Worm (Caenorhabditis elegans) whole organism, young adult: ENCODE data around the gene arle-14.

Experiments
- B0336.3 ChIP-seq: fragments of 200-800 bp; sonication (Bioruptor generic); IDR thresholded peaks from 2 replicates; pipeline ENCODE4 v1.3.6; 2022; ENCODE audit warnings: missing genetic modification characterization, missing compliant biosample characterization
- C17E4.6 ChIP-seq: fragments of 200-800 bp; sonication (Bioruptor generic); IDR thresholded peaks from 2 replicates; pipeline ENCODE4 v1.3.6; 2022; ENCODE audit warnings: missing genetic modification reagents, missing genetic modification characterization, missing compliant biosample characterization
- D2030.7 ChIP-seq: fragments of 200-800 bp; sonication (Bioruptor generic); IDR thresholded peaks from 2 replicates; pipeline ENCODE4 v1.3.6; 2022; ENCODE audit warnings: missing genetic modification reagents, missing genetic modification characterization, missing compliant biosample characterization
- F22D6.2 ChIP-seq: sonication (generic microtip); optimal IDR thresholded peaks from 2 replicates; lab custom pipeline; 2016; ENCODE audit warnings: mild to moderate bottlenecking, missing genetic modification characterization, missing compliant biosample characterization
- F33H1.4 ChIP-seq: fragments of 200-800 bp; sonication (Bioruptor generic); IDR thresholded peaks from 2 replicates; pipeline ENCODE4 v1.3.6; 2022; ENCODE audit warnings: missing genetic modification reagents, missing genetic modification characterization, missing compliant biosample characterization
- F49E8.2 ChIP-seq: sonication (generic microtip); optimal IDR thresholded peaks from 3 replicates; lab custom pipeline; 2017; ENCODE audit warnings: missing genetic modification characterization, mild to moderate bottlenecking, missing compliant biosample characterization, antibody characterized with exemption, moderate library complexity; ENCODE audit not compliant: insufficient read depth
- F52B5.7 ChIP-seq: sonication (generic microtip); optimal IDR thresholded peaks from 2 replicates; lab custom pipeline; 2016; ENCODE audit warnings: mild to moderate bottlenecking, missing genetic modification characterization, missing compliant biosample characterization
- F57C9.4 ChIP-seq: sonication (generic microtip); optimal IDR thresholded peaks from 2 replicates; lab custom pipeline; 2017; ENCODE audit warnings: mild to moderate bottlenecking, missing genetic modification characterization, missing compliant biosample characterization
- K11D2.4 ChIP-seq: fragments of 200-800 bp; sonication (Bioruptor generic); IDR thresholded peaks from 2 replicates; pipeline ENCODE4 v1.3.6; 2022; ENCODE audit warnings: missing genetic modification reagents, missing genetic modification characterization, missing compliant biosample characterization
- K12H6.12 ChIP-seq: fragments of 200-800 bp; sonication (Bioruptor generic); optimal IDR thresholded peaks from 2 replicates; lab custom pipeline; 2018; ENCODE audit warnings: mild to moderate bottlenecking, missing genetic modification characterization, missing compliant biosample characterization
- T07F8.4 ChIP-seq: sonication (generic microtip); optimal IDR thresholded peaks from 2 replicates; lab custom pipeline; 2016; ENCODE audit warnings: mild to moderate bottlenecking, missing genetic modification characterization, moderate library complexity, missing compliant biosample characterization
- T26A5.8 ChIP-seq: sonication (generic microtip); optimal IDR thresholded peaks from 2 replicates; lab custom pipeline; 2016; ENCODE audit warnings: missing genetic modification characterization, missing compliant biosample characterization
- Y53G8AR.9 ChIP-seq: fragments of 200-800 bp; sonication (Bioruptor generic); conservative IDR thresholded peaks from 2 replicates; pipeline ENCODE4 v1.3.6; 2022; ENCODE audit warnings: missing genetic modification reagents, missing genetic modification characterization, missing compliant biosample characterization
- Y56A3A.18 ChIP-seq: fragments of 200-800 bp; sonication (Bioruptor generic); IDR thresholded peaks from 2 replicates; pipeline ENCODE4 v1.3.6; 2022; ENCODE audit warnings: missing genetic modification reagents, missing genetic modification characterization, missing compliant biosample characterization
- ama-1 ChIP-seq, 3 experiments: fragments of 150-350 bp in 1 of 3; sonication (generic microtip) in 2 of 3; optimal IDR thresholded peaks; 2 replicates each; lab custom pipeline; 2014 to 2018; ENCODE audit warnings: missing biosample characterization in 2 of 3, missing genetic modification characterization in 2 of 3, missing genetic modification reagents in 2 of 3
- aptf-2 ChIP-seq: fragments of 200-800 bp; sonication (Bioruptor generic); conservative IDR thresholded peaks from 2 replicates; pipeline ENCODE4 v1.3.6; 2022; ENCODE audit warnings: missing genetic modification reagents, missing genetic modification characterization, missing compliant biosample characterization
- atf-7 ChIP-seq: sonication (generic microtip); optimal IDR thresholded peaks from 2 replicates; lab custom pipeline; 2017; ENCODE audit warnings: mild to moderate bottlenecking, missing genetic modification characterization, missing compliant biosample characterization
- attf-6 ChIP-seq: fragments of 200-800 bp; sonication (Bioruptor generic); IDR thresholded peaks from 2 replicates; pipeline ENCODE4 v1.3.6; 2022; ENCODE audit warnings: missing genetic modification reagents, missing genetic modification characterization, missing compliant biosample characterization
- ceh-58 ChIP-seq: fragments of 200-800 bp; sonication (Bioruptor generic); IDR thresholded peaks from 2 replicates; pipeline ENCODE4 v1.3.6; 2022; ENCODE audit warnings: missing genetic modification characterization, missing compliant biosample characterization
- ceh-79 ChIP-seq: sonication (generic microtip); optimal IDR thresholded peaks from 2 replicates; lab custom pipeline; 2017; ENCODE audit warnings: mild to moderate bottlenecking, missing genetic modification characterization, missing compliant biosample characterization
- chd-7 ChIP-seq: sonication (generic microtip); optimal IDR thresholded peaks from 2 replicates; lab custom pipeline; 2016; ENCODE audit warnings: mild to moderate bottlenecking, missing genetic modification characterization, moderate library complexity, missing compliant biosample characterization
- dpl-1 ChIP-seq: fragments of 150-350 bp; optimal IDR thresholded peaks from 2 replicates; lab custom pipeline; 2014; ENCODE audit warnings: missing biosample characterization, missing genetic modification reagents, missing genetic modification characterization
- egl-44 ChIP-seq: fragments of 200-800 bp; sonication (Bioruptor generic); IDR thresholded peaks from 2 replicates; pipeline ENCODE4 v1.3.6; 2022; ENCODE audit warnings: missing genetic modification reagents, missing genetic modification characterization, missing compliant biosample characterization
- him-1 ChIP-seq: sonication (generic microtip); optimal IDR thresholded peaks from 2 replicates; lab custom pipeline; 2016; ENCODE audit warnings: missing genotype, missing genetic modification reagents, missing genetic modification characterization, missing compliant biosample characterization
- hlh-12 ChIP-seq: sonication (generic microtip); optimal IDR thresholded peaks from 2 replicates; lab custom pipeline; 2016; ENCODE audit warnings: missing genetic modification characterization, missing compliant biosample characterization
- hrde-1 ChIP-seq: sonication (generic microtip); optimal IDR thresholded peaks from 2 replicates; lab custom pipeline; 2016; ENCODE audit warnings: missing genetic modification characterization, mild to moderate bottlenecking, missing compliant biosample characterization, moderate library complexity, missing genotype, missing genetic modification reagents, borderline replicate concordance
- hsf-1 ChIP-seq: fragments of 200-800 bp; sonication (Bioruptor generic); IDR thresholded peaks from 2 replicates; pipeline ENCODE4 v1.3.6; 2022; ENCODE audit warnings: missing genetic modification reagents, missing genetic modification characterization, missing compliant biosample characterization
- let-526 ChIP-seq: fragments of 200-800 bp; sonication (Bioruptor generic); IDR thresholded peaks from 2 replicates; pipeline ENCODE4 v1.3.6; 2022; ENCODE audit warnings: missing genetic modification reagents, missing genetic modification characterization, missing compliant biosample characterization
- lin-40 ChIP-seq: sonication (generic microtip); optimal IDR thresholded peaks from 2 replicates; lab custom pipeline; 2016; ENCODE audit warnings: missing genetic modification characterization, mild to moderate bottlenecking, missing compliant biosample characterization, missing genotype, missing genetic modification reagents
- lin-54 ChIP-seq: fragments of 200-800 bp; sonication (Bioruptor generic); optimal IDR thresholded peaks from 2 replicates; lab custom pipeline; 2018; ENCODE audit warnings: mild to moderate bottlenecking, missing genetic modification characterization, missing compliant biosample characterization
- mcd-1 ChIP-seq: fragments of 200-800 bp; sonication (Bioruptor generic); IDR thresholded peaks from 2 replicates; pipeline ENCODE4 v1.3.6; 2022; ENCODE audit warnings: missing genetic modification reagents, missing genetic modification characterization, missing compliant biosample characterization
- pbrm-1 ChIP-seq: fragments of 200-800 bp; sonication (Bioruptor generic); IDR thresholded peaks from 2 replicates; pipeline ENCODE4 v1.3.6; 2022; ENCODE audit warnings: missing genetic modification reagents, missing genetic modification characterization, missing compliant biosample characterization
- rcor-1 ChIP-seq: fragments of 200-800 bp; sonication (Bioruptor generic); IDR thresholded peaks from 2 replicates; pipeline ENCODE4 v1.3.6; 2022; ENCODE audit warnings: missing genetic modification reagents, missing genetic modification characterization, missing compliant biosample characterization
- rec-8 ChIP-seq, 2 experiments: sonication (generic microtip); optimal IDR thresholded peaks; 2 replicates each; lab custom pipeline; 2016; ENCODE audit warnings: mild to moderate bottlenecking in 2 of 2, missing genetic modification characterization in 2 of 2, missing genetic modification reagents in 2 of 2, missing genotype in 2 of 2, missing biosample characterization in 1 of 2, missing compliant biosample characterization in 1 of 2, moderate library complexity in 1 of 2
- repo-1 ChIP-seq: sonication (generic microtip); optimal IDR thresholded peaks from 2 replicates; lab custom pipeline; 2017; ENCODE audit warnings: mild to moderate bottlenecking, missing genetic modification characterization, missing compliant biosample characterization
- snpc-1.3 ChIP-seq: sonication (generic microtip); optimal IDR thresholded peaks from 2 replicates; lab custom pipeline; 2017; ENCODE audit warnings: missing genetic modification characterization, mild to moderate bottlenecking, missing compliant biosample characterization, antibody characterized with exemption, moderate library complexity, missing genotype, missing genetic modification reagents; ENCODE audit not compliant: insufficient read depth
- snpc-3.4 ChIP-seq: sonication (generic microtip); optimal IDR thresholded peaks from 2 replicates; lab custom pipeline; 2017; ENCODE audit warnings: missing genetic modification characterization, mild to moderate bottlenecking, missing compliant biosample characterization, antibody characterized with exemption, moderate library complexity, missing genotype, missing genetic modification reagents
- somi-1 ChIP-seq: fragments of 200-800 bp; sonication (Bioruptor generic); optimal IDR thresholded peaks from 2 replicates; lab custom pipeline; 2018; ENCODE audit warnings: mild to moderate bottlenecking, missing genetic modification characterization, missing compliant biosample characterization
- tlf-1 ChIP-seq: fragments of 200-800 bp; sonication (Bioruptor generic); optimal IDR thresholded peaks from 2 replicates; lab custom pipeline; 2018; ENCODE audit warnings: mild to moderate bottlenecking, missing genetic modification characterization, missing compliant biosample characterization
- unc-130 ChIP-seq: sonication (generic microtip); optimal IDR thresholded peaks from 2 replicates; lab custom pipeline; 2016; ENCODE audit warnings: missing genetic modification reagents, missing genetic modification characterization, missing compliant biosample characterization
- xnd-1 ChIP-seq: sonication (generic microtip); optimal IDR thresholded peaks from 2 replicates; lab custom pipeline; 2016; ENCODE audit warnings: missing genotype, missing genetic modification reagents, missing genetic modification characterization, missing compliant biosample characterization
- zfh-2 ChIP-seq: fragments of 200-800 bp; sonication (Bioruptor generic); conservative IDR thresholded peaks from 2 replicates; pipeline ENCODE4 v1.3.6; 2022; ENCODE audit warnings: missing genetic modification reagents, missing genetic modification characterization, missing compliant biosample characterization
- zim-3 ChIP-seq: sonication (generic microtip); optimal IDR thresholded peaks from 2 replicates; lab custom pipeline; 2017; ENCODE audit warnings: mild to moderate bottlenecking, missing genetic modification characterization, moderate library complexity, missing compliant biosample characterization
- ztf-25 ChIP-seq: fragments of 200-800 bp; sonication (Bioruptor generic); IDR thresholded peaks from 2 replicates; pipeline ENCODE4 v1.3.6; 2022; ENCODE audit warnings: missing genetic modification reagents, missing genetic modification characterization, missing compliant biosample characterization
- ztf-6 ChIP-seq: fragments of 200-800 bp; sonication (Bioruptor generic); IDR thresholded peaks from 2 replicates; pipeline ENCODE4 v1.3.6; 2022; ENCODE audit warnings: missing genetic modification reagents, missing genetic modification characterization, missing compliant biosample characterization

The arle-14 gene

DNA sequence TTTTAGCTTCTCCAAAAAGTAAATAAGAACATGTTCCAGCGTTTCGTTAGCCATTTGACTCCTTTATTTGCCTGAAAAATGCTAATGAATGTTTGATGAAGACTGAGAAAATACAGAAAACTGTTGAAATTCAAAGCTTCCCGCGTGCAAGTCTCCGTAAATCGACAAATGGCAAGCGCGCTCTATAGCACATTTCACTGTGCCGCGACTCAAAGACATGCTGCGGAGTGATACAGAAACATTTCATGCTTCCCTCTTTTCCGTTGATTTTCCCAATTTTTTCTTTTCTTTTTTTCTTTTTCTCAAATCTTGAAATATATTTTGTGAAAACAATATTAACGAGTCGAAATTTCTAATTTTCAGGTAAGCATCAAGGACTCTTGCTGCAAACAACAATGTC lies 13.8 kb upstream of the arle-14 start, which contains the start of the genes ska-3 and rps-12 (continued):
- no peak for TF ChIP-seq rec-8 (tag; optimal IDR thresholded peaks at IDR 0.05; lab: Kevin White, UChicago)
- peak; percentile 36 for TF ChIP-seq zim-3 (tag; lab: Kevin White, UChicago)
- peak; percentile 96 for TF ChIP-seq pbrm-1
- peak; percentile 96 for TF ChIP-seq K11D2.4
- TF ChIP-seq mcd-1 (GFP tag; lab: Robert Waterston, UW): peak; percentile 100
- TF ChIP-seq zfh-2: no peak
- peak; percentile 91 for TF ChIP-seq K12H6.12 (tag; lab: Kevin White, UChicago)
- peak; percentile 7 for TF ChIP-seq ama-1 (optimal IDR thresholded peaks at IDR 0.05; lab: Kevin White, UChicago)
- TF ChIP-seq ama-1 (GFP tag; optimal IDR thresholded peaks at IDR 0.05; lab: Kevin White, UChicago): no peak
- TF ChIP-seq atf-7 (tag; lab: Kevin White, UChicago): peak; percentile 86
- TF ChIP-seq ztf-6 (GFP tag; lab: Robert Waterston, UW): peak; percentile 86
- peak; percentile 74 for TF ChIP-seq aptf-2 (GFP tag; lab: Robert Waterston, UW)
- TF ChIP-seq hsf-1 (GFP tag; lab: Robert Waterston, UW): peak; percentile 82
- TF ChIP-seq Y56A3A.18 (GFP tag; lab: Robert Waterston, UW): peak; percentile 51; the same call in 1 of the 2 replicates
- no peak for TF ChIP-seq egl-44
- TF ChIP-seq T26A5.8 (tag; lab: Kevin White, UChicago): no peak
- peak; percentile 85 for TF ChIP-seq somi-1 (GFP tag; lab: Kevin White, UChicago)
- TF ChIP-seq ceh-58 (GFP tag; lab: Robert Waterston, UW): no peak
- peak; percentile 92 for TF ChIP-seq D2030.7 (GFP tag; lab: Robert Waterston, UW)
- TF ChIP-seq F57C9.4 (tag; lab: Kevin White, UChicago): no peak
- TF ChIP-seq chd-7 (tag; lab: Kevin White, UChicago): peak; percentile 82
- peak; percentile 69 for TF ChIP-seq F22D6.2 (tag; lab: Kevin White, UChicago)
- TF ChIP-seq ceh-79 (tag; lab: Kevin White, UChicago): no peak
- peak; percentile 88 for TF ChIP-seq snpc-1.3 (tag; lab: Kevin White, UChicago)
- peak; percentile 97 for TF ChIP-seq lin-40
- TF ChIP-seq let-526 (GFP tag; lab: Robert Waterston, UW): peak; percentile 96
- no peak for TF ChIP-seq hlh-12 (tag; lab: Kevin White, UChicago)
- peak; percentile 93 for TF ChIP-seq F33H1.4 (GFP tag; lab: Robert Waterston, UW)
- peak; percentile 92 for TF ChIP-seq dpl-1 (GFP tag; lab: Kevin White, UChicago)
- TF ChIP-seq F52B5.7 (tag; lab: Kevin White, UChicago): peak; percentile 66

DNA sequence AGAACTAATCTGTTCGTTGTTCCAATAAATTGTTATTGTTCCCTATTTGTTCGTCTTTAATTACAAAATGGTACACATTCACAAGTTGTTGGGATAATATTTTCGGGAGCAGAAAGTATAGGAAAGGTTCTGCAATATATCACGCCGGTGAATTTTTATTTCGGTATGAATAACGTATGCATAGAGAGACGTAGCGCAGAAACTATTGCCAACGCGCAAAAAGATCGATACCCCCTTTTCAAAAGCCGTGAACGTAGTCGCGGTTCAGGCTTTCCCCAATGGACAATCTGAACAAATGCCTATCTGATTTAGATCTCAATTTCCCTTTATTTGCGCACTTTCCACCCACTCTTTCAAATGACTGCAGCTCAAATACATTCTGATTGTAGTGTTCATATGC lies 12.6 kb upstream of the arle-14 start, which contains the start of gene pst-2:
Gene pst-2, plus strand, starts transcription at position 293 of the 400 bp plus-strand sequence.
- TF ChIP-seq T07F8.4 (tag; lab: Kevin White, UChicago) (no peak), lin-54 (GFP tag; lab: Kevin White, UChicago) (peak; percentile 49), snpc-3.4 (tag; lab: Kevin White, UChicago) (peak; percentile 70), tlf-1 (peak; percentile 27), hsf-1 (GFP tag; lab: Robert Waterston, UW) (peak; percentile 64; the same call in 1 of the 2 replicates), F33H1.4 (GFP tag; lab: Robert Waterston, UW) (peak; percentile 22; the same call in 1 of the 2 replicates), him-1 (tag; lab: Kevin White, UChicago) (peak; percentile 47), chd-7 (tag; lab: Kevin White, UChicago) (peak; percentile 13), rcor-1 (GFP tag; lab: Robert Waterston, UW) (peak; percentile 45; the same call in 1 of the 2 replicates), Y53G8AR.9 (GFP tag; lab: Robert Waterston, UW) (peak; percentile 72; the same call in 1 of the 2 replicates), ama-1 (optimal IDR thresholded peaks at IDR 0.05; lab: Kevin White, UChicago) (no peak), ama-1 (GFP tag; optimal IDR thresholded peaks at IDR 0.05; lab: Kevin White, UChicago) (peak in 1 of 2 experiments; percentile 37), ztf-25 (GFP tag; lab: Robert Waterston, UW) (peak; percentile 12; the same call in 1 of the 2 replicates), repo-1 (tag; lab: Kevin White, UChicago) (no peak), attf-6 (GFP tag; lab: Robert Waterston, UW) (peak; percentile 37; the same call in 1 of the 2 replicates), rec-8 (tag; optimal IDR thresholded peaks at IDR 0.05; lab: Kevin White, UChicago) (no peak), hrde-1 (peak; percentile 74), B0336.3 (GFP tag; lab: Robert Waterston, UW) (peak; percentile 14; the same call in 1 of the 2 replicates), unc-130 (peak; percentile 1), C17E4.6 (GFP tag; lab: Robert Waterston, UW) (no peak), xnd-1 (peak; percentile 3), F49E8.2 (tag; lab: Kevin White, UChicago) (peak; percentile 90), ceh-58 (GFP tag; lab: Robert Waterston, UW) (peak; percentile 67; the same call in 1 of the 2 replicates)
